Fruit fly (Drosophila melanogaster) whole organism, pupa: ENCODE results near the gene Cpr23B.

Experiments used
- CG10348 ChIP-seq: fragments of 200-800 bp; sonication (Bioruptor generic); IDR thresholded peaks from 2 replicates; pipeline ENCODE4 v1.3.6; 2022; ENCODE audit warnings: missing biosample characterization, missing genetic modification characterization
- CG12605 ChIP-seq: fragments of 200-800 bp; sonication (Bioruptor generic); IDR thresholded peaks from 2 replicates; pipeline ENCODE4 v1.3.6; 2022; ENCODE audit warnings: missing biosample characterization, missing genetic modification characterization
- CG13204 ChIP-seq: fragments of 200-800 bp; sonication (Bioruptor generic); optimal IDR thresholded peaks from 2 replicates; lab custom pipeline; 2018; ENCODE audit warnings: missing biosample characterization, mild to moderate bottlenecking, missing genetic modification characterization, moderate library complexity
- CG14655 ChIP-seq: fragments of 200-800 bp; sonication (Bioruptor generic); optimal IDR thresholded peaks from 3 replicates; lab custom pipeline; 2017; ENCODE audit warnings: mild to moderate bottlenecking, missing biosample characterization, missing genetic modification reagents, missing genetic modification characterization
- CG15710 ChIP-seq: fragments of 200-800 bp; sonication (Bioruptor generic); optimal IDR thresholded peaks from 2 replicates; lab custom pipeline; 2018; ENCODE audit warnings: missing biosample characterization, mild to moderate bottlenecking, missing genetic modification characterization, moderate library complexity
- CG17806 ChIP-seq: fragments of 200-800 bp; sonication (Bioruptor generic); optimal IDR thresholded peaks from 2 replicates; lab custom pipeline; 2018; ENCODE audit warnings: missing biosample characterization, mild to moderate bottlenecking, missing genetic modification characterization, moderate library complexity
- CG32121 ChIP-seq: fragments of 200-800 bp; sonication (Bioruptor generic); IDR thresholded peaks from 2 replicates; pipeline ENCODE4 v1.3.6; 2022; ENCODE audit warnings: missing biosample characterization, missing genetic modification characterization
- CG34367 ChIP-seq: fragments of 200-800 bp; sonication (Bioruptor generic); optimal IDR thresholded peaks from 2 replicates; lab custom pipeline; 2018; ENCODE audit warnings: missing biosample characterization, mild to moderate bottlenecking, missing genetic modification characterization
- CG4496 ChIP-seq: fragments of 200-800 bp; sonication (Bioruptor generic); IDR thresholded peaks from 3 replicates; pipeline ENCODE4 v1.3.6; 2022; ENCODE audit warnings: missing biosample characterization, missing genetic modification characterization
- CG8159 ChIP-seq: fragments of 200-800 bp; sonication (Bioruptor generic); optimal IDR thresholded peaks from 3 replicates; lab custom pipeline; 2018; ENCODE audit warnings: missing biosample characterization, mild to moderate bottlenecking, missing genetic modification characterization, moderate library complexity
- CG8301 ChIP-seq: fragments of 200-800 bp; sonication (Bioruptor generic); optimal IDR thresholded peaks from 2 replicates; lab custom pipeline; 2018; ENCODE audit warnings: missing biosample characterization, mild to moderate bottlenecking, missing genetic modification characterization
- CG9948 ChIP-seq: fragments of 200-800 bp; sonication (Bioruptor generic); optimal IDR thresholded peaks from 2 replicates; lab custom pipeline; 2018; ENCODE audit warnings: missing biosample characterization, mild to moderate bottlenecking, missing genetic modification characterization, moderate library complexity
- D1 ChIP-seq: fragments of 200-800 bp; sonication (Bioruptor generic); optimal IDR thresholded peaks from 2 replicates; lab custom pipeline; 2018; ENCODE audit warnings: missing biosample characterization, mild to moderate bottlenecking, missing genetic modification characterization, moderate library complexity
- EcR ChIP-seq: fragments of 200-800 bp; sonication (Bioruptor generic); optimal IDR thresholded peaks from 3 replicates; lab custom pipeline; 2019; ENCODE audit warnings: missing biosample characterization, missing genetic modification characterization, mild to moderate bottlenecking, moderate library complexity, missing genetic modification reagents
- Ets98B ChIP-seq: fragments of 200-800 bp; sonication (Bioruptor generic); IDR thresholded peaks from 2 replicates; pipeline ENCODE4 v1.3.6; 2022; ENCODE audit warnings: missing biosample characterization, missing genetic modification characterization
- Pif1A ChIP-seq: fragments of 200-800 bp; sonication (Bioruptor generic); optimal IDR thresholded peaks from 3 replicates; lab custom pipeline; 2016; ENCODE audit warnings: missing biosample characterization, missing genetic modification characterization
- Pif1B ChIP-seq: fragments of 200-800 bp; sonication (Bioruptor generic); optimal IDR thresholded peaks from 3 replicates; lab custom pipeline; 2016; ENCODE audit warnings: missing biosample characterization, missing genetic modification characterization
- Snoo ChIP-seq: fragments of 200-800 bp; sonication (Bioruptor generic); optimal IDR thresholded peaks from 3 replicates; lab custom pipeline; 2017; ENCODE audit warnings: missing biosample characterization, mild to moderate bottlenecking, missing genetic modification characterization, inconsistent platforms
- fd96Ca ChIP-seq: fragments of 200-800 bp; sonication (Bioruptor generic); IDR thresholded peaks from 3 replicates; pipeline ENCODE4 v1.3.6; 2022; ENCODE audit warnings: missing biosample characterization, missing genetic modification characterization
- gl ChIP-seq: fragments of 200-800 bp; sonication (Bioruptor generic); optimal IDR thresholded peaks from 2 replicates; lab custom pipeline; 2018; ENCODE audit warnings: missing biosample characterization, mild to moderate bottlenecking, missing genetic modification characterization
- rn ChIP-seq: fragments of 200-800 bp; sonication (Bioruptor generic); IDR thresholded peaks from 2 replicates; pipeline ENCODE4 v1.3.6; 2022; ENCODE audit warnings: missing biosample characterization, missing genetic modification characterization

Gene Cpr23B

dm6 chr2L:2886613-2887537 lies 48.7 kb downstream of the Cpr23B start:
- TF ChIP-seq Pif1A (GFP tag; lab: Kevin White, UChicago), result no peak
- peak; percentile 59; the same call in 2 of the 3 replicates for TF ChIP-seq CG4496 (GFP tag; lab: Robert Waterston, UW)
- TF ChIP-seq CG14655 (GFP tag; lab: Kevin White, UChicago), result peak; percentile 23
- TF ChIP-seq CG8159 (tag; lab: Kevin White, UChicago), result peak; percentile 37
- no peak for TF ChIP-seq rn
- peak; percentile 4 for TF ChIP-seq D1 (tag; lab: Kevin White, UChicago)
- TF ChIP-seq CG10348 (GFP tag; lab: Robert Waterston, UW), result no peak
- TF ChIP-seq Pif1B, result peak; percentile 17
- peak; percentile 65; the same call in 1 of the 2 replicates for TF ChIP-seq Ets98B (GFP tag; lab: Robert Waterston, UW)
- peak; percentile 51; the same call in 2 of the 3 replicates for TF ChIP-seq fd96Ca (GFP tag; lab: Robert Waterston, UW)
- TF ChIP-seq CG34367 (tag; lab: Kevin White, UChicago), result no peak
- peak; percentile 57 for TF ChIP-seq gl (tag; lab: Kevin White, UChicago)
- peak; percentile 78 for TF ChIP-seq CG12605 (GFP tag; lab: Robert Waterston, UW)
- peak; percentile 46 for TF ChIP-seq CG13204 (GFP tag; lab: Kevin White, UChicago)
- peak; percentile 14 for TF ChIP-seq CG15710 (tag; lab: Kevin White, UChicago)
- TF ChIP-seq CG8301 (tag; lab: Kevin White, UChicago), result no peak
- TF ChIP-seq CG9948 (tag; lab: Kevin White, UChicago), result no peak
- peak; percentile 9 for TF ChIP-seq EcR (GFP tag; lab: Kevin White, UChicago)
- no peak for TF ChIP-seq CG17806 (tag; lab: Kevin White, UChicago)
- TF ChIP-seq Snoo (tag; lab: Kevin White, UChicago), result no peak
- TF ChIP-seq CG32121 (GFP tag; lab: Robert Waterston, UW), result peak; percentile 32; the same call in 1 of the 2 replicates

dm6 chr2L:2887760-2888600 lies 49.8 kb downstream of the Cpr23B start:
- no peak for TF ChIP-seq CG34367 (tag; lab: Kevin White, UChicago)
- TF ChIP-seq CG14655 (GFP tag; lab: Kevin White, UChicago), result peak; percentile 4
- 0 out of 3 replicates have a peak, but pooled peaks have one; percentile 13 for TF ChIP-seq CG4496 (GFP tag; lab: Robert Waterston, UW)
- no peak for TF ChIP-seq CG17806 (tag; lab: Kevin White, UChicago)
- TF ChIP-seq D1 (tag; lab: Kevin White, UChicago), result peak; percentile 49
- TF ChIP-seq CG8301 (tag; lab: Kevin White, UChicago), result no peak
- no peak for TF ChIP-seq CG10348 (GFP tag; lab: Robert Waterston, UW)
- TF ChIP-seq Pif1B, result peak; percentile 6
- TF ChIP-seq CG32121 (GFP tag; lab: Robert Waterston, UW), result 0 out of 2 replicates have a peak, but pooled peaks have one; percentile 8
- 0 out of 2 replicates have a peak, but pooled peaks have one; percentile 6 for TF ChIP-seq CG12605 (GFP tag; lab: Robert Waterston, UW)
- no peak for TF ChIP-seq Ets98B (GFP tag; lab: Robert Waterston, UW)
- no peak for TF ChIP-seq Pif1A (GFP tag; lab: Kevin White, UChicago)
- no peak for TF ChIP-seq gl (tag; lab: Kevin White, UChicago)
- no peak for TF ChIP-seq CG15710 (tag; lab: Kevin White, UChicago)

- TF ChIP-seq fd96Ca (GFP tag; lab: Robert Waterston, UW) (peak; percentile 39; the same call in 1 of the 3 replicates), Ets98B (GFP tag; lab: Robert Waterston, UW) (peak; percentile 11; the same call in 1 of the 2 replicates), EcR (GFP tag; lab: Kevin White, UChicago) (peak; percentile 88), CG8301 (tag; lab: Kevin White, UChicago) (no peak), CG4496 (GFP tag; lab: Robert Waterston, UW) (no peak; the same call in 2 of the 3 replicates), CG12605 (GFP tag; lab: Robert Waterston, UW) (peak; percentile 43; the same call in 1 of the 2 replicates)
Observed at dm6 chr2L:2888859-2889443, 50.7 kb downstream of the Cpr23B start.
